Worm (Caenorhabditis elegans): ENCODE measurements around the gene noa-1.

Gene noa-1

DNA sequence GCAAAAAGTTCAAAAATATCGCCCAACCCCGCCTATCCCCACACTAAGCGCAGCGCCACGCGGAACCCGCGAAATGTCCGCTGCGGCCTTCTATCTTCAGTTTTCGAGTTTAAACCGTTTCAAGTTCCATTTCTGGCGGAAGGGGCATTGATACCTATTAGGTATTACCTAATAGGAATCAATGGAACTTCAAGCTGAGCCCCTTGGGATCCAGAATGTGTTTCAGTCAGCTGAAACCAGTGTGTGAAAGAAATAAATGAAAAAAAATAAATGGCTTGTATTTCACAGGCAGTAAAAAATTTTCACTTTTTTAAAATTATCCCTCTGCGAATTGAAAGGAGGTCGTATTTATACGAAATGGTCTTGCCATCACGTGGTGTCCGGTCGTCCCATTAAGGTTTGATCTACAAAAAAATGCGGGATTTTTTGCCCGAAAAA, 19.7 kb downstream of the noa-1 start:
- no peak for TF ChIP-seq B0310.2 (tag; optimal IDR thresholded peaks at IDR 0.05)
- TF ChIP-seq ets-7 (tag; optimal IDR thresholded peaks at IDR 0.05) = no peak
- TF ChIP-seq ceh-13 (GFP tag; optimal IDR thresholded peaks at IDR 0.05) = no peak
- no peak for TF ChIP-seq pes-1 (GFP tag; IDR thresholded peaks at IDR 0.05)
- TF ChIP-seq flt-1 (GFP tag; IDR thresholded peaks at IDR 0.05) = no peak
- no peak for TF ChIP-seq scrt-1 (GFP tag; IDR thresholded peaks at IDR 0.05)
- no peak for TF ChIP-seq hmbx-1 (tag; optimal IDR thresholded peaks at IDR 0.05)

ce11 chrII:13517600-13517999, 23.3 kb downstream of the noa-1 start, which contains the start of gene sre-45:
sre-45 (plus strand) TSS chrII:13517900.
- TF ChIP-seq hmg-4 (GFP tag; optimal IDR thresholded peaks at IDR 0.05) = no peak
- TF ChIP-seq F13C5.2 (tag; optimal IDR thresholded peaks at IDR 0.05) = no peak
- no peak for TF ChIP-seq flt-1 (GFP tag; IDR thresholded peaks at IDR 0.05)

DNA sequence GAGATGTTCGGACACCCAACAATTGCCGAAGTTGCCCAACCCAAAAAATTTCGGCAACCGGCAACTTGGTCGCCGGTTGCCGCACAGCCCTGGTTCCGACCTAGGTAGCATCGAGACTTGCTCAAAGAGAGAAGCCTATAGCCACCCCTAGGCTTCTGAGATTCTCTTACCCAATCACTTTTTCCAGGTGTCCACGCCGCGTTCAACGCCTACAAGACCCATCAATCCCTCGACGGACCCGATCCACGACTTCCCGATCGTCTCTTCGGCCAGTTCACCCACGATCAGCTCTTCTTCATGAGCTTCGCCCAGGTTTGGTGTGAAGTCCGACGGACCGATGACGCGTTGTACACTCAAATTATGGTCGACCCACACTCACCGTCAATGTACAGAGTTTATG, 25.0 kb downstream of the noa-1 start:
- TF ChIP-seq F13C5.2 (tag; optimal IDR thresholded peaks at IDR 0.05) (no peak), B0310.2 (tag; optimal IDR thresholded peaks at IDR 0.05) (no peak), hnd-1 (tag; optimal IDR thresholded peaks at IDR 0.05) (no peak), aly-1 (tag; optimal IDR thresholded peaks at IDR 0.05) (no peak), tbx-37 (GFP tag; conservative IDR thresholded peaks at IDR 0.05) (no peak), hmg-4 (GFP tag; optimal IDR thresholded peaks at IDR 0.05) (no peak), ceh-36 (tag; optimal IDR thresholded peaks at IDR 0.05) (no peak), ama-1 (optimal IDR thresholded peaks at IDR 0.05) (no peak)

DNA sequence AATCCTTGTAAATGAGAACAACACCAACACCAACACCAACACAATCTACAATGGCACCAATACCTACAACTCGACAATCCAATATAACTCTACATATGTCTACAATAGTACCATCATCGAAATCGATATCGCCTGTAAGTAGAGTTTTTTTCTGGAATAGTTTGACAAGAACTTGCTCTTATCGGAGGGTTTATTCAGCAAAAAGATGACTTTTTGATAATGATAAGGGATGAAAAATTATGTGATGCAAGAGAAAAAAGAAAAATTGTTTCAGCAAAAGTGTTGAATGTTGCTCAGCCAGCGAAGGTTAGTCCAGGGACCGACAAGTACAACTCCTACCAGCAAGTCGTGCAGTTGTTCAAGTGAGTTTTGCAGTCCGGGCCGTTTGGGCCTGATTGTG, 32.2 kb downstream of the noa-1 start:
- no peak for TF ChIP-seq scrt-1 (GFP tag; IDR thresholded peaks at IDR 0.05)
- TF ChIP-seq ama-1 (optimal IDR thresholded peaks at IDR 0.05) = no peak
- TF ChIP-seq tbx-11 (GFP tag; IDR thresholded peaks at IDR 0.05) = no peak
- no peak for TF ChIP-seq ceh-36 (tag; optimal IDR thresholded peaks at IDR 0.05)
- TF ChIP-seq hmg-4 (GFP tag; optimal IDR thresholded peaks at IDR 0.05) = no peak
- TF ChIP-seq pes-1 (GFP tag; IDR thresholded peaks at IDR 0.05) = no peak
- no peak for TF ChIP-seq hnd-1 (tag; optimal IDR thresholded peaks at IDR 0.05)
- TF ChIP-seq flt-1 (GFP tag; IDR thresholded peaks at IDR 0.05) = no peak
- no peak for TF ChIP-seq B0310.2 (tag; optimal IDR thresholded peaks at IDR 0.05)
- TF ChIP-seq F13C5.2 (tag; optimal IDR thresholded peaks at IDR 0.05) = no peak
- TF ChIP-seq sea-1 (GFP tag; conservative IDR thresholded peaks at IDR 0.05) = no peak
- TF ChIP-seq tbx-37 (GFP tag; conservative IDR thresholded peaks at IDR 0.05) = no peak
- no peak for TF ChIP-seq tra-4 (tag; optimal IDR thresholded peaks at IDR 0.05)
- no peak for TF ChIP-seq aly-1 (tag; optimal IDR thresholded peaks at IDR 0.05)

DNA sequence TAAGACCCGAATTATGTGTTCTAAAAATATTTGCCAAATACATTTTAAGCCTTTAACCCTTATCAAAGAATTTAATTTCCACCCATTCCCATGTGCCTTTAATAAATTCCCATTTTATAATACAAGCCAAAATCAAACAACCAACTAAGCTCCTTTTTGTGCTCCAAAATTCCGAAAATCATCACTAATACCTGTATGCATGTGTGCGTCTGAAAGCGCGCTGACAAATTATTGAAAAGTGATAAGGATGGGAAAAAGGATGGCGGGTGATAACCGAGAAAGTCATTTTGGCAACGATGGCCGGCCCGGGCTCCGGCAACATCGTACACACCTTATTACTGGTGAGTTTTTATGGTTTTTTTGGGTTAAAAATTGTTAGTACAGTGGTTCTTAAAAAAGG, 33.3 kb downstream of the noa-1 start, which contains the start of gene nep-17:
nep-17 (plus strand) TSS at position 285 of the 400 bp plus-strand sequence.
- no peak for TF ChIP-seq ama-1 (optimal IDR thresholded peaks at IDR 0.05)
- TF ChIP-seq pes-1 (GFP tag; IDR thresholded peaks at IDR 0.05) = no peak
- no peak for TF ChIP-seq F13C5.2 (tag; optimal IDR thresholded peaks at IDR 0.05)
- TF ChIP-seq hnd-1 (tag; optimal IDR thresholded peaks at IDR 0.05) = no peak
- no peak for TF ChIP-seq ceh-13 (GFP tag; optimal IDR thresholded peaks at IDR 0.05)
- TF ChIP-seq tra-4 (tag; optimal IDR thresholded peaks at IDR 0.05) = no peak

DNA sequence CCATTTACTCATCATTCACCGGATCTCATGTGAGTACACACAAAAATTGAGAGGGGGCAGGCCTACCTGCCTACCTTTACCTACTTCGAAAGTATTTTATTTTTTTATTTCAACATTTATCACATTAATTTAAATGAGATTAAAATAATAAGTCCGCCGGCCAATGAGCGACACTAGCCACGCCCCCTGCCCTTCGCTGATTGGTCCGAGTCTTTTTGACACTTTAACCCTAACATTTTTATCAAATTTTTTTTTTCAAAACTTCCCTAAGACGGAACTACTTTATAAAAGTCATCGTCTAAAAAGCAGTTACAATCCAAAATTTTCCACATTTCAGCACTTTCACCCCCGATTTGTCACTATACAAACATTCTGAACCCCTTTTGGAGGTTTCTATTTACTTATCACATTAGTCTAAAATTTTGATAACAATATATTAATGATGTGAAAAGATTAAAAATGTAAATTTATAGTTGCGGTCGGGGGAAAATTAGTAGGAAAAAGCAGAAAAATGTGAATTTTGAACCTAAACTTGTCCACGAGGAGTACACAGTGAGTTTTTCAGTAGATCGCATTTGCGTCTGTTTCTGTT, 34.8 kb downstream of the noa-1 start:
- TF ChIP-seq sea-1 (GFP tag; conservative IDR thresholded peaks at IDR 0.05) = no peak

DNA sequence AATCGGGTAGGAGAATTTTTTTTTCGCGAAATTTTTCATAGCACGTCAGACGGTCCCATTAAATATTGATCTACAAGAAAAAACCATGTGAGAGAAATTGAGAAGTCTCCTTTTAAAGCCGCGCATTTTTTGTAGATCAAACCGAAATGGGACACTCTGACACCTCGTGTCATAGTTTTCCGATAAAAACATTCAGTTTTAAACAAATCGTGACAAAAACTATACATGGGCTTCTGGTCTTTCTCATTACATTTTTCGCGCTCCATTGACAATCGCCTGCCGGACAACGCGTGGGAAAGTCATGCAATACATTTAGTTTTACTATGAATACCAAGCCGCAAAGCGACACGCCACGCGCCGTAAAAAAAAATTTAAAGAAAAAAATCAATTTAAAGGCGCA, 35.5 kb downstream of the noa-1 start:
- TF ChIP-seq pes-1 (GFP tag; IDR thresholded peaks at IDR 0.05) (no peak), ama-1 (optimal IDR thresholded peaks at IDR 0.05) (no peak), ceh-13 (GFP tag; optimal IDR thresholded peaks at IDR 0.05) (no peak), hmbx-1 (tag; optimal IDR thresholded peaks at IDR 0.05) (no peak), sea-1 (GFP tag; conservative IDR thresholded peaks at IDR 0.05) (no peak), hnd-1 (tag; optimal IDR thresholded peaks at IDR 0.05) (no peak), hmg-4 (GFP tag; optimal IDR thresholded peaks at IDR 0.05) (no peak), scrt-1 (GFP tag; IDR thresholded peaks at IDR 0.05) (no peak)

DNA sequence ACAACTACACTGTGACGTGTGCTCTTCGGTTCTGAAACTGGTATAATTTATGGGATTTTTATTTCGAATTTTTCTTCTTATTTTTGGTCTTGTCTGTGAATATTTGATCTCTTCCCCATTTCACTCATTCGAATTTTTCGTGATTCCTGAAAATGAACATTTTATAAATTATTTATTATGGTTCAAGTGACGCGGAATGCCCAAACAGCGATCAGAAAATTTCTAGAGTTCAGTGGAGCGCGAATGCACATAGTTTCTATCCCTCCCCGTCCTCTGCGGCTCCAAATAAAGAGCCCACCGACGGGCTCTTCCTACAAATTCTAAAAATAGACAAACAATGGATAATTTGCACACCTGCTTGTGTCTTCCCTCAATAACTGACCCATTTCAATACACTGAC, 37.2 kb downstream of the noa-1 start, which contains the start of gene F54F11.1:
F54F11.1 (plus strand) TSS at position 301 of the 400 bp plus-strand sequence.
- TF ChIP-seq hmg-4 (GFP tag; optimal IDR thresholded peaks at IDR 0.05) (no peak), B0310.2 (tag; optimal IDR thresholded peaks at IDR 0.05) (no peak), tbx-37 (GFP tag; conservative IDR thresholded peaks at IDR 0.05) (no peak), aly-1 (tag; optimal IDR thresholded peaks at IDR 0.05) (no peak), F13C5.2 (tag; optimal IDR thresholded peaks at IDR 0.05) (no peak), scrt-1 (GFP tag; IDR thresholded peaks at IDR 0.05) (no peak), tbx-11 (GFP tag; IDR thresholded peaks at IDR 0.05) (no peak), hnd-1 (tag; optimal IDR thresholded peaks at IDR 0.05) (no peak), ama-1 (optimal IDR thresholded peaks at IDR 0.05) (no peak), ets-7 (tag; optimal IDR thresholded peaks at IDR 0.05) (no peak), flt-1 (GFP tag; IDR thresholded peaks at IDR 0.05) (no peak), hmbx-1 (tag; optimal IDR thresholded peaks at IDR 0.05) (no peak), sea-1 (GFP tag; conservative IDR thresholded peaks at IDR 0.05) (no peak), pes-1 (GFP tag; IDR thresholded peaks at IDR 0.05) (no peak), ceh-13 (GFP tag; optimal IDR thresholded peaks at IDR 0.05) (no peak), tra-4 (tag; optimal IDR thresholded peaks at IDR 0.05) (no peak), ceh-36 (tag; optimal IDR thresholded peaks at IDR 0.05) (no peak)

- TF ChIP-seq F13C5.2 (tag; optimal IDR thresholded peaks at IDR 0.05) (no peak), scrt-1 (GFP tag; IDR thresholded peaks at IDR 0.05) (no peak), hnd-1 (tag; optimal IDR thresholded peaks at IDR 0.05) (no peak), tra-4 (tag; optimal IDR thresholded peaks at IDR 0.05) (no peak), aly-1 (tag; optimal IDR thresholded peaks at IDR 0.05) (no peak), ets-7 (tag; optimal IDR thresholded peaks at IDR 0.05) (no peak), flt-1 (GFP tag; IDR thresholded peaks at IDR 0.05) (no peak), hmbx-1 (tag; optimal IDR thresholded peaks at IDR 0.05) (no peak), ama-1 (optimal IDR thresholded peaks at IDR 0.05) (no peak)
Observed at ce11 chrII:13501575-13501974, 39.3 kb downstream of the noa-1 start, which contains the start of gene F45H10.5. F45H10.5 (plus strand) TSS chrII:13501875.
